Worm (Caenorhabditis elegans): ENCODE data around the gene tsp-17.
A peak's percentile ranks its signal among the peaks of the same experiment; 100 is the strongest.

The tsp-17 gene

ce11 chrX:3655972-3656371 is 25.0 kb upstream of the tsp-17 start, which contains the start of gene R11G1.7:
TSS of gene R11G1.7 (plus strand) at chrX:3656272.
- TF ChIP-seq eor-1 (tag; optimal IDR thresholded peaks at IDR 0.05) (no peak), aly-2 (tag; optimal IDR thresholded peaks at IDR 0.05) (no peak), skn-1 (tag; optimal IDR thresholded peaks at IDR 0.05) (no peak), ceh-82 (tag; optimal IDR thresholded peaks at IDR 0.05) (no peak), nhr-237 (tag; optimal IDR thresholded peaks at IDR 0.05) (no peak), elt-1 (tag; optimal IDR thresholded peaks at IDR 0.05) (no peak), elt-3 (tag; optimal IDR thresholded peaks at IDR 0.05) (no peak), pqm-1 (tag; optimal IDR thresholded peaks at IDR 0.05) (no peak), fkh-2 (tag; optimal IDR thresholded peaks at IDR 0.05) (no peak), mml-1 (tag; optimal IDR thresholded peaks at IDR 0.05) (no peak), mdl-1 (tag; optimal IDR thresholded peaks at IDR 0.05) (no peak), fos-1 (tag; optimal IDR thresholded peaks at IDR 0.05) (no peak), nhr-23 (tag; optimal IDR thresholded peaks at IDR 0.05) (no peak), lin-15B (tag; optimal IDR thresholded peaks at IDR 0.05) (no peak), nhr-77 (tag; optimal IDR thresholded peaks at IDR 0.05) (no peak), ceh-9 (tag; optimal IDR thresholded peaks at IDR 0.05) (no peak)

ce11 chrX:3659192-3659591 is 21.8 kb upstream of the tsp-17 start, which contains the start of gene R11G1.1:
TSS of gene R11G1.1 (plus strand) at chrX:3659492.
- TF ChIP-seq eor-1 (tag; optimal IDR thresholded peaks at IDR 0.05) (no peak), ceh-16 (tag; optimal IDR thresholded peaks at IDR 0.05) (no peak), unc-39 (tag; optimal IDR thresholded peaks at IDR 0.05) (no peak), ZK546.5 (tag; optimal IDR thresholded peaks at IDR 0.05) (no peak), elt-2 (tag; optimal IDR thresholded peaks at IDR 0.05) (no peak), ceh-82 (tag; optimal IDR thresholded peaks at IDR 0.05) (no peak), nhr-25 (tag; optimal IDR thresholded peaks at IDR 0.05) (no peak)

- no peak for TF ChIP-seq snpc-4 (tag; optimal IDR thresholded peaks at IDR 0.05)
- TF ChIP-seq nhr-67 (tag; optimal IDR thresholded peaks at IDR 0.05) = no peak
- TF ChIP-seq lin-15B (tag; optimal IDR thresholded peaks at IDR 0.05) = no peak
- TF ChIP-seq elt-2 (tag; optimal IDR thresholded peaks at IDR 0.05) = no peak
- TF ChIP-seq nhr-237 (tag; optimal IDR thresholded peaks at IDR 0.05) = no peak
- TF ChIP-seq lin-39 (tag; optimal IDR thresholded peaks at IDR 0.05) = no peak
- no peak for TF ChIP-seq nhr-23 (tag; optimal IDR thresholded peaks at IDR 0.05)
- no peak for TF ChIP-seq ceh-28 (tag; optimal IDR thresholded peaks at IDR 0.05)
- TF ChIP-seq nfya-1 (tag; optimal IDR thresholded peaks at IDR 0.05; ENCODE audit: insufficient read depth) = no peak
- no peak for TF ChIP-seq ztf-11 (tag; optimal IDR thresholded peaks at IDR 0.05)
- TF ChIP-seq aly-2 (tag; optimal IDR thresholded peaks at IDR 0.05) = no peak
- TF ChIP-seq fos-1 (tag; optimal IDR thresholded peaks at IDR 0.05) = no peak
Measured at ce11 chrX:3668842-3669241, 12.1 kb upstream of the tsp-17 start, which contains the start of gene snet-1. TSS of gene snet-1 (minus strand) at chrX:3668942.

ce11 chrX:3671998-3672397 is 9.0 kb upstream of the tsp-17 start, which contains the start of gene C02F12.5:
TSS of gene C02F12.5 (minus strand) at chrX:3672098.
- peak; percentile 33 for TF ChIP-seq elt-2 (tag; optimal IDR thresholded peaks at IDR 0.05)
- TF ChIP-seq pha-4 (tag; optimal IDR thresholded peaks at IDR 0.05) = no peak

- no peak for TF ChIP-seq lin-15B (tag; optimal IDR thresholded peaks at IDR 0.05)
- no peak for TF ChIP-seq nhr-28 (tag; optimal IDR thresholded peaks at IDR 0.05)
Measured at ce11 chrX:3673584-3674108, 7.3 kb upstream of the tsp-17 start, which contains the start of gene ceh-63. TSS of gene ceh-63 (minus strand) at chrX:3674058.

ce11 chrX:3678507-3679175 is 2.3 kb upstream of the tsp-17 start, which contains the start of gene tag-52:
TSS of gene tag-52 (minus strand) at chrX:3678557.
- TF ChIP-seq ztf-11 (tag; optimal IDR thresholded peaks at IDR 0.05) (no peak), jun-1 (tag; optimal IDR thresholded peaks at IDR 0.05) (peak; percentile 50), pha-4 (tag; optimal IDR thresholded peaks at IDR 0.05) (peak; percentile 41), egl-5 (tag; optimal IDR thresholded peaks at IDR 0.05) (peak; percentile 63), sea-2 (GFP tag; optimal IDR thresholded peaks at IDR 0.05) (no peak), elt-2 (tag; optimal IDR thresholded peaks at IDR 0.05) (peak; percentile 86), ceh-9 (tag; optimal IDR thresholded peaks at IDR 0.05) (no peak), lin-39 (tag; optimal IDR thresholded peaks at IDR 0.05) (peak; percentile 53), skn-1 (tag; optimal IDR thresholded peaks at IDR 0.05) (peak; percentile 46), nhr-43 (tag; optimal IDR thresholded peaks at IDR 0.05; ENCODE audit: poor library complexity, severe bottlenecking) (peak; percentile 9), lin-15B (tag; optimal IDR thresholded peaks at IDR 0.05) (peak; percentile 32), nhr-67 (tag; optimal IDR thresholded peaks at IDR 0.05) (no peak), nhr-25 (tag; optimal IDR thresholded peaks at IDR 0.05) (peak; percentile 8), pqm-1 (tag; optimal IDR thresholded peaks at IDR 0.05) (peak; percentile 67), egl-27 (tag; optimal IDR thresholded peaks at IDR 0.05) (no peak), fos-1 (tag; optimal IDR thresholded peaks at IDR 0.05) (no peak), nfya-1 (tag; optimal IDR thresholded peaks at IDR 0.05; ENCODE audit: insufficient read depth) (peak; percentile 31), elt-1 (tag; optimal IDR thresholded peaks at IDR 0.05) (peak; percentile 50), lsy-12 (tag; optimal IDR thresholded peaks at IDR 0.05) (peak; percentile 47)
